Worm (Caenorhabditis elegans) whole organism, early embryonic: ENCODE results near the gene F36H5.8.

ENCODE experiments used
- F13C5.2 ChIP-seq: sonication (generic microtip); optimal IDR thresholded peaks from 2 replicates; lab custom pipeline; 2017; ENCODE audit warnings: mild to moderate bottlenecking, missing genetic modification characterization, inconsistent platforms, missing compliant biosample characterization
- aly-1 ChIP-seq: sonication (generic microtip); optimal IDR thresholded peaks from 2 replicates; lab custom pipeline; 2016; ENCODE audit warnings: missing genetic modification characterization, missing compliant biosample characterization
- ceh-13 ChIP-seq: fragments of 200-800 bp; sonication (Bioruptor generic); optimal IDR thresholded peaks from 2 replicates; lab custom pipeline; 2018; ENCODE audit warnings: mild to moderate bottlenecking, missing genetic modification characterization, missing compliant biosample characterization
- ceh-36 ChIP-seq: sonication (generic microtip); optimal IDR thresholded peaks from 2 replicates; lab custom pipeline; 2016; ENCODE audit warnings: missing genetic modification characterization, inconsistent platforms, missing compliant biosample characterization
- ets-7 ChIP-seq: sonication (generic microtip); optimal IDR thresholded peaks from 2 replicates; lab custom pipeline; 2016; ENCODE audit warnings: missing genotype, missing genetic modification characterization, missing compliant biosample characterization
- flt-1 ChIP-seq: fragments of 200-800 bp; sonication (Bioruptor generic); IDR thresholded peaks from 2 replicates; pipeline ENCODE4 v1.3.6; 2022; ENCODE audit warnings: missing genetic modification characterization, missing compliant biosample characterization
- hmbx-1 ChIP-seq: sonication (generic microtip); optimal IDR thresholded peaks from 2 replicates; lab custom pipeline; 2016; ENCODE audit warnings: mild to moderate bottlenecking, missing genetic modification characterization, missing compliant biosample characterization
- hmg-4 ChIP-seq: fragments of 200-800 bp; sonication (Bioruptor generic); optimal IDR thresholded peaks from 2 replicates; lab custom pipeline; 2018; ENCODE audit warnings: mild to moderate bottlenecking, missing genetic modification characterization, missing compliant biosample characterization
- pes-1 ChIP-seq: fragments of 200-800 bp; sonication (Bioruptor generic); IDR thresholded peaks from 2 replicates; pipeline ENCODE4 v1.3.6; 2022; ENCODE audit warnings: missing genetic modification reagents, missing genetic modification characterization, missing compliant biosample characterization
- sea-1 ChIP-seq: fragments of 200-800 bp; sonication (Bioruptor generic); conservative IDR thresholded peaks from 2 replicates; pipeline ENCODE4 v1.3.6; 2022; ENCODE audit warnings: missing genetic modification characterization, missing compliant biosample characterization
- tbx-11 ChIP-seq: fragments of 200-800 bp; sonication (Bioruptor generic); IDR thresholded peaks from 2 replicates; pipeline ENCODE4 v1.3.6; 2022; ENCODE audit warnings: missing genetic modification characterization, missing compliant biosample characterization
- tbx-37 ChIP-seq: fragments of 200-800 bp; sonication (Bioruptor generic); conservative IDR thresholded peaks from 2 replicates; pipeline ENCODE4 v1.3.6; 2022; ENCODE audit warnings: missing genetic modification reagents, missing genetic modification characterization, missing compliant biosample characterization

F36H5.8 gene

ce11 chrII:1706385-1706784, 44.1 kb downstream of the F36H5.8 start, which contains the start of gene sdz-18:
sdz-18 (minus strand) TSS chrII:1706485.
- TF ChIP-seq sea-1 (no peak), ceh-13 (GFP tag; lab: Kevin White, UChicago) (no peak), tbx-11 (GFP tag; lab: Robert Waterston, UW) (no peak)

- no peak for TF ChIP-seq ets-7
- no peak for TF ChIP-seq tbx-11 (GFP tag; lab: Robert Waterston, UW)
- no peak for TF ChIP-seq hmg-4 (GFP tag; lab: Kevin White, UChicago)
- no peak for TF ChIP-seq hmbx-1 (tag; lab: Kevin White, UChicago)
- TF ChIP-seq ceh-36 = no peak
- TF ChIP-seq F13C5.2 (tag; lab: Kevin White, UChicago) = no peak
- no peak for TF ChIP-seq flt-1 (GFP tag; lab: Robert Waterston, UW)
- TF ChIP-seq aly-1 = no peak
- TF ChIP-seq ceh-13 (GFP tag; lab: Kevin White, UChicago) = no peak
- TF ChIP-seq tbx-37 = no peak
- TF ChIP-seq pes-1 (GFP tag; lab: Robert Waterston, UW) = no peak
Measured at ce11 chrII:1703363-1703762, 47.1 kb downstream of the F36H5.8 start, which contains the start of gene fbxb-47. fbxb-47 (minus strand) TSS chrII:1703463.
